Worm (Caenorhabditis elegans) whole organism, L3 larva: ENCODE measurements around the gene R10D12.13.

ENCODE experiments used
- ama-1 ChIP-seq: fragments of 150-350 bp; optimal IDR thresholded peaks from 2 replicates; lab custom pipeline; 2018
- ceh-28 ChIP-seq: fragments of 150-350 bp; optimal IDR thresholded peaks from 2 replicates; lab custom pipeline; 2014; ENCODE audit warnings: missing biosample characterization, missing genetic modification reagents, missing genetic modification characterization
- ceh-9 ChIP-seq: sonication (generic microtip); optimal IDR thresholded peaks from 2 replicates; lab custom pipeline; 2018; ENCODE audit warnings: missing biosample characterization, missing genetic modification characterization
- daf-12 ChIP-seq: fragments of 150-350 bp; optimal IDR thresholded peaks from 2 replicates; lab custom pipeline; 2014; ENCODE audit warnings: missing biosample characterization, missing genetic modification reagents, missing genetic modification characterization
- egl-5 ChIP-seq: fragments of 150-350 bp; optimal IDR thresholded peaks from 2 replicates; lab custom pipeline; 2017; ENCODE audit warnings: missing biosample characterization, missing genetic modification reagents, missing genetic modification characterization, inconsistent platforms
- fkh-10 ChIP-seq: sonication (generic microtip); optimal IDR thresholded peaks from 2 replicates; lab custom pipeline; 2017; ENCODE audit warnings: missing biosample characterization, missing genetic modification reagents, missing genetic modification characterization
- fos-1 ChIP-seq: fragments of 150-350 bp; optimal IDR thresholded peaks from 2 replicates; lab custom pipeline; 2014; ENCODE audit warnings: missing biosample characterization, missing genetic modification characterization
- jun-1 ChIP-seq: fragments of 150-350 bp; optimal IDR thresholded peaks from 2 replicates; lab custom pipeline; 2014; ENCODE audit warnings: missing biosample characterization, missing genetic modification reagents, missing genetic modification characterization
- nfya-1 ChIP-seq: sonication (generic microtip); optimal IDR thresholded peaks from 2 replicates; lab custom pipeline; 2017; ENCODE audit warnings: missing genetic modification characterization, mild to moderate bottlenecking, missing compliant biosample characterization, antibody characterized with exemption, moderate library complexity; ENCODE audit not compliant: insufficient read depth
- nhr-11 ChIP-seq: fragments of 150-350 bp; optimal IDR thresholded peaks from 2 replicates; lab custom pipeline; 2014; ENCODE audit warnings: missing biosample characterization, missing genetic modification characterization
- pqm-1 ChIP-seq: fragments of 150-350 bp; optimal IDR thresholded peaks from 2 replicates; lab custom pipeline; 2017; ENCODE audit warnings: missing biosample characterization, missing genetic modification characterization, inconsistent platforms
- ztf-4 ChIP-seq: fragments of 150-350 bp; optimal IDR thresholded peaks from 2 replicates; lab custom pipeline; 2014; ENCODE audit warnings: missing biosample characterization, missing genetic modification characterization

ce11 chrV:14003587-14004156 lies 41.5 kb downstream of the R10D12.13 start:
- TF ChIP-seq jun-1 (tag; lab: Kevin White, UChicago) (no peak), ama-1 (lab: Kevin White, UChicago) (no peak), ceh-9 (tag; lab: Kevin White, UChicago) (no peak), daf-12 (tag; lab: Kevin White, UChicago) (no peak), pqm-1 (tag; lab: Kevin White, UChicago) (no peak), nhr-11 (no peak), egl-5 (peak; percentile 53), ztf-4 (tag; lab: Kevin White, UChicago) (no peak), fos-1 (tag; lab: Kevin White, UChicago) (no peak), nfya-1 (tag; lab: Kevin White, UChicago) (peak; percentile 29), ceh-28 (no peak), fkh-10 (GFP tag; lab: Kevin White, UChicago) (no peak)
